Fruit fly (Drosophila melanogaster) whole organism, embryonic: Measurements from ENCODE around the gene Top3beta.

Experiments used
- Abd-B ChIP-seq: fragments of 200-800 bp; sonication (Bioruptor generic); optimal IDR thresholded peaks from 2 replicates; lab custom pipeline; 2018; ENCODE audit warnings: missing biosample characterization, mild to moderate bottlenecking, missing genetic modification characterization, moderate library complexity
- Bdp1 ChIP-seq: fragments of 200-800 bp; sonication (Bioruptor generic); optimal IDR thresholded peaks from 3 replicates; lab custom pipeline; 2016; ENCODE audit warnings: missing biosample characterization, missing genetic modification characterization
- BtbVII ChIP-seq: fragments of 200-800 bp; sonication (Bioruptor generic); optimal IDR thresholded peaks from 3 replicates; lab custom pipeline; 2017; ENCODE audit warnings: missing biosample characterization, mild to moderate bottlenecking, missing genetic modification characterization
- Bteb2 ChIP-seq: fragments of 200-800 bp; sonication (Bioruptor generic); optimal IDR thresholded peaks from 2 replicates; lab custom pipeline; 2016; ENCODE audit warnings: missing biosample characterization, missing genetic modification characterization
- CG10366 ChIP-seq: fragments of 200-800 bp; sonication (Bioruptor generic); IDR thresholded peaks from 2 replicates; pipeline ENCODE4 v1.3.6; 2022; ENCODE audit warnings: missing biosample characterization, missing genetic modification characterization
- CG10431 ChIP-seq: fragments of 200-800 bp; sonication (Bioruptor generic); optimal IDR thresholded peaks from 3 replicates; lab custom pipeline; 2018; ENCODE audit warnings: missing biosample characterization, mild to moderate bottlenecking, missing genetic modification characterization
- CG11504 ChIP-seq: fragments of 200-800 bp; sonication (Bioruptor generic); optimal IDR thresholded peaks from 3 replicates; lab custom pipeline; 2019; ENCODE audit warnings: missing biosample characterization, mild to moderate bottlenecking, missing genetic modification characterization, moderate library complexity
- CG12104 ChIP-seq: fragments of 200-800 bp; sonication (Bioruptor generic); optimal IDR thresholded peaks from 3 replicates; lab custom pipeline; 2016; ENCODE audit warnings: missing biosample characterization, missing genetic modification characterization
- CG16863 ChIP-seq: fragments of 200-800 bp; sonication (Bioruptor generic); optimal IDR thresholded peaks from 3 replicates; lab custom pipeline; 2016; ENCODE audit warnings: missing biosample characterization, missing genetic modification characterization
- CG18262 ChIP-seq: fragments of 200-800 bp; optimal IDR thresholded peaks from 3 replicates; lab custom pipeline; 2019; ENCODE audit warnings: missing biosample characterization, mild to moderate bottlenecking, missing genetic modification characterization, moderate library complexity
- CG1832 ChIP-seq: fragments of 200-800 bp; sonication (Bioruptor generic); optimal IDR thresholded peaks from 2 replicates; lab custom pipeline; 2017; ENCODE audit warnings: missing biosample characterization, mild to moderate bottlenecking, missing genetic modification characterization, inconsistent platforms
- CG2202 ChIP-seq: fragments of 200-800 bp; sonication (Bioruptor generic); optimal IDR thresholded peaks from 2 replicates; lab custom pipeline; 2018; ENCODE audit warnings: missing biosample characterization, mild to moderate bottlenecking, missing genetic modification characterization
- CG2889 ChIP-seq: fragments of 200-800 bp; sonication (Bioruptor generic); IDR thresholded peaks from 3 replicates; pipeline ENCODE4 v1.3.6; 2022; ENCODE audit warnings: missing biosample characterization, missing genetic modification characterization
- CG31441 ChIP-seq: fragments of 200-800 bp; sonication (Bioruptor generic); IDR thresholded peaks from 2 replicates; pipeline ENCODE4 v1.3.6; 2022; ENCODE audit warnings: missing biosample characterization, missing genetic modification characterization
- CG32772 ChIP-seq: fragments of 200-800 bp; sonication (Bioruptor generic); IDR thresholded peaks from 2 replicates; pipeline ENCODE4 v1.3.6; 2022; ENCODE audit warnings: missing biosample characterization, missing genetic modification characterization
- CG3847 ChIP-seq: fragments of 200-800 bp; sonication (Bioruptor generic); IDR thresholded peaks from 2 replicates; pipeline ENCODE4 v1.3.6; 2022; ENCODE audit warnings: missing biosample characterization, missing genetic modification characterization
- CG6272 ChIP-seq: fragments of 200-800 bp; sonication (Bioruptor generic); IDR thresholded peaks from 2 replicates; pipeline ENCODE4 v1.3.6; 2022; ENCODE audit warnings: missing biosample characterization, missing genetic modification characterization
- CG7357 ChIP-seq: fragments of 200-800 bp; sonication (Bioruptor generic); IDR thresholded peaks from 3 replicates; pipeline ENCODE4 v1.3.6; 2022; ENCODE audit warnings: missing biosample characterization, missing genetic modification characterization
- CG7839 ChIP-seq: fragments of 200-800 bp; sonication (Bioruptor generic); optimal IDR thresholded peaks from 3 replicates; lab custom pipeline; 2018; ENCODE audit warnings: missing biosample characterization, mild to moderate bottlenecking, missing genetic modification characterization, moderate library complexity
- CG8388 ChIP-seq: fragments of 200-800 bp; sonication (Bioruptor generic); optimal IDR thresholded peaks from 2 replicates; lab custom pipeline; 2019; ENCODE audit warnings: missing biosample characterization, mild to moderate bottlenecking, missing genetic modification characterization, moderate library complexity
- CG8478 ChIP-seq: fragments of >200 bp; optimal IDR thresholded peaks from 2 replicates; lab custom pipeline; 2018
- Dip2 ChIP-seq: fragments of 200-800 bp; sonication (Bioruptor generic); IDR thresholded peaks from 2 replicates; pipeline ENCODE4 v1.3.6; 2022; ENCODE audit warnings: missing biosample characterization, missing genetic modification characterization
- GATAe ChIP-seq: fragments of 200-800 bp; sonication (Bioruptor generic); conservative IDR thresholded peaks from 2 replicates; pipeline ENCODE4 v1.3.6; 2022; ENCODE audit warnings: missing biosample characterization, missing genetic modification characterization
- HmgZ ChIP-seq: fragments of 200-800 bp; sonication (Bioruptor generic); optimal IDR thresholded peaks from 2 replicates; lab custom pipeline; 2018; ENCODE audit warnings: missing biosample characterization, mild to moderate bottlenecking, missing genetic modification characterization
- Hmr ChIP-seq: fragments of 200-800 bp; sonication (Bioruptor generic); optimal IDR thresholded peaks from 3 replicates; lab custom pipeline; 2017; ENCODE audit warnings: mild to moderate bottlenecking, missing biosample characterization, missing genetic modification reagents, missing genetic modification characterization
- Hr78 ChIP-seq, 2 experiments: fragments of 200-800 bp in 1 of 2; fragments of >200 bp in 1 of 2; sonication (Bioruptor generic) in 1 of 2; optimal IDR thresholded peaks; 2 replicates each; lab custom pipeline; 2017 to 2019; ENCODE audit warnings: missing biosample characterization in 2 of 2, missing genetic modification characterization in 2 of 2, mild to moderate bottlenecking in 1 of 2, moderate library complexity in 1 of 2
- Med ChIP-seq: fragments of 200-800 bp; sonication (Bioruptor generic); peaks from one replicate; lab custom pipeline; 2016; ENCODE audit warnings: missing biosample characterization, missing genetic modification characterization, mild to moderate bottlenecking, inconsistent platforms, moderate library complexity
- NC2β ChIP-seq: fragments of 200-800 bp; sonication (Bioruptor generic); optimal IDR thresholded peaks from 2 replicates; lab custom pipeline; 2016; ENCODE audit warnings: missing biosample characterization, missing genetic modification characterization
- Nf-YA ChIP-seq: fragments of 200-800 bp; sonication (Bioruptor generic); IDR thresholded peaks from 2 replicates; pipeline ENCODE4 v1.3.6; 2022; ENCODE audit warnings: missing biosample characterization, missing genetic modification characterization
- Spps ChIP-seq: fragments of 200-800 bp; sonication (Bioruptor generic); optimal IDR thresholded peaks from 2 replicates; lab custom pipeline; 2018; ENCODE audit warnings: missing biosample characterization, mild to moderate bottlenecking, missing genetic modification characterization
- Trl ChIP-seq, 3 experiments: fragments of >200 bp in 2 of 3; fragments of 200-800 bp in 1 of 3; sonication (Bioruptor generic) in 1 of 3; optimal IDR thresholded peaks; 2 replicates in 1 of 3; 3 replicates in 2 of 3; lab custom pipeline; 2016 to 2017; ENCODE audit warnings: missing biosample characterization in 1 of 3, missing genetic modification characterization in 1 of 3
- al ChIP-seq: fragments of 200-800 bp; sonication (Bioruptor generic); IDR thresholded peaks from 2 replicates; pipeline ENCODE4 v1.3.6; 2022; ENCODE audit warnings: missing biosample characterization, missing genetic modification characterization
- ase ChIP-seq: fragments of 200-800 bp; sonication (Bioruptor generic); IDR thresholded peaks from 3 replicates; pipeline ENCODE4 v1.3.6; 2022; ENCODE audit warnings: missing biosample characterization, missing genetic modification characterization
- bigmax ChIP-seq: fragments of 200-800 bp; sonication (Bioruptor generic); optimal IDR thresholded peaks from 2 replicates; lab custom pipeline; 2018; ENCODE audit warnings: missing biosample characterization, mild to moderate bottlenecking, missing genetic modification characterization
- cg ChIP-seq: fragments of 200-800 bp; sonication (Bioruptor generic); optimal IDR thresholded peaks from 3 replicates; lab custom pipeline; 2019; ENCODE audit warnings: missing biosample characterization, mild to moderate bottlenecking, missing genetic modification characterization, moderate library complexity
- ci ChIP-seq: fragments of 200-800 bp; sonication (Bioruptor generic); IDR thresholded peaks from 3 replicates; pipeline ENCODE4 v1.3.6; 2022; ENCODE audit warnings: missing biosample characterization, missing genetic modification characterization
- crc ChIP-seq: fragments of 200-800 bp; sonication (Bioruptor generic); optimal IDR thresholded peaks from 2 replicates; lab custom pipeline; 2016; ENCODE audit warnings: missing biosample characterization, missing genetic modification characterization
- crol ChIP-seq: fragments of 200-800 bp; sonication (Bioruptor generic); IDR thresholded peaks from 2 replicates; pipeline ENCODE4 v1.3.6; 2022; ENCODE audit warnings: missing biosample characterization, missing genetic modification characterization
- dmrt11E ChIP-seq: fragments of 200-800 bp; sonication (Bioruptor generic); optimal IDR thresholded peaks from 3 replicates; lab custom pipeline; 2018; ENCODE audit warnings: missing biosample characterization, mild to moderate bottlenecking, missing genetic modification characterization, moderate library complexity
- ewg ChIP-seq: fragments of 200-800 bp; sonication (Bioruptor generic); optimal IDR thresholded peaks from 3 replicates; lab custom pipeline; 2017; ENCODE audit warnings: mild to moderate bottlenecking, missing biosample characterization, missing genetic modification reagents, missing genetic modification characterization
- fd102C ChIP-seq: fragments of 200-800 bp; sonication (Bioruptor generic); optimal IDR thresholded peaks from 2 replicates; lab custom pipeline; 2018; ENCODE audit warnings: missing biosample characterization, mild to moderate bottlenecking, missing genetic modification characterization, moderate library complexity
- fd3F ChIP-seq: fragments of 200-800 bp; sonication (Bioruptor generic); optimal IDR thresholded peaks from 2 replicates; lab custom pipeline; 2018; ENCODE audit warnings: missing biosample characterization, mild to moderate bottlenecking, missing genetic modification characterization, moderate library complexity
- gfzf ChIP-seq: fragments of 200-800 bp; sonication (Bioruptor generic); optimal IDR thresholded peaks from 2 replicates; lab custom pipeline; 2016; ENCODE audit warnings: missing biosample characterization, mild to moderate bottlenecking, missing genetic modification characterization, moderate library complexity
- kay ChIP-seq: fragments of 200-800 bp; sonication (Bioruptor generic); optimal IDR thresholded peaks from 2 replicates; lab custom pipeline; 2016; ENCODE audit warnings: missing biosample characterization, missing genetic modification characterization
- nmo ChIP-seq: fragments of 200-800 bp; sonication (Bioruptor generic); optimal IDR thresholded peaks from 2 replicates; lab custom pipeline; 2018; ENCODE audit warnings: missing biosample characterization, mild to moderate bottlenecking, missing genetic modification characterization, moderate library complexity
- pfk ChIP-seq: fragments of 200-800 bp; sonication (Bioruptor generic); optimal IDR thresholded peaks from 2 replicates; lab custom pipeline; 2018; ENCODE audit warnings: missing biosample characterization, mild to moderate bottlenecking, missing genetic modification characterization, moderate library complexity
- pho ChIP-seq: fragments of 200-800 bp; sonication (Bioruptor generic); optimal IDR thresholded peaks from 2 replicates; lab custom pipeline; 2016; ENCODE audit warnings: missing biosample characterization, missing genetic modification characterization
- sisA ChIP-seq: fragments of 200-800 bp; sonication (Bioruptor generic); IDR thresholded peaks from 2 replicates; pipeline ENCODE4 v1.3.6; 2022; ENCODE audit warnings: missing biosample characterization, missing genetic modification characterization
- sqz ChIP-seq: fragments of 200-800 bp; sonication (Bioruptor generic); optimal IDR thresholded peaks from 3 replicates; lab custom pipeline; 2018; ENCODE audit warnings: missing biosample characterization, mild to moderate bottlenecking, missing genetic modification characterization
- trem ChIP-seq: fragments of 200-800 bp; optimal IDR thresholded peaks from 3 replicates; lab custom pipeline; 2019; ENCODE audit warnings: missing biosample characterization, mild to moderate bottlenecking, missing genetic modification characterization, moderate library complexity
- ttk ChIP-seq: fragments of 200-800 bp; sonication (Bioruptor generic); IDR thresholded peaks from 2 replicates; pipeline ENCODE4 v2.1.2; 2022; ENCODE audit warnings: missing biosample characterization, missing genetic modification characterization
- unpg ChIP-seq: fragments of 200-800 bp; sonication (Bioruptor generic); optimal IDR thresholded peaks from 3 replicates; lab custom pipeline; 2018; ENCODE audit warnings: missing biosample characterization, mild to moderate bottlenecking, missing genetic modification characterization, moderate library complexity

Gene Top3beta

dm6 chrX:6266092-6266491, 21.7 kb downstream of the Top3beta start:
- TF ChIP-seq Spps (no peak), CG16863 (no peak), pfk (GFP tag; lab: Kevin White, UChicago) (peak; percentile 85), CG12104 (no peak), cg (GFP tag; lab: Kevin White, UChicago) (peak; percentile 39), GATAe (GFP tag; lab: Robert Waterston, UW) (no peak), fd102C (GFP tag; lab: Kevin White, UChicago) (no peak), Abd-B (GFP tag; lab: Kevin White, UChicago) (no peak), CG1832 (GFP tag; lab: Kevin White, UChicago) (no peak), ttk (GFP tag; lab: Robert Waterston, UW) (no peak), CG6272 (GFP tag; lab: Robert Waterston, UW) (no peak), fd3F (GFP tag; lab: Kevin White, UChicago) (no peak), CG3847 (GFP tag; lab: Robert Waterston, UW) (no peak), BtbVII (GFP tag; lab: Kevin White, UChicago) (no peak), crol (GFP tag; lab: Robert Waterston, UW) (peak; percentile 76), Trl (optimal IDR thresholded peaks at IDR 0.05; lab: Kevin White, UChicago) (peak; percentile 30 to 58), Trl (GFP tag; optimal IDR thresholded peaks at IDR 0.05; lab: Kevin White, UChicago) (no peak), Med (GFP tag; lab: Kevin White, UChicago) (no peak), dmrt11E (no peak), kay (GFP tag; lab: Kevin White, UChicago) (no peak), CG18262 (tag; lab: Kevin White, UChicago) (no peak), ci (0 out of 3 replicates have a peak, but pooled peaks have one; percentile 20), pho (GFP tag; lab: Kevin White, UChicago) (no peak), CG2889 (no peak), Bdp1 (GFP tag; lab: Kevin White, UChicago) (no peak), CG31441 (no peak), CG11504 (peak; percentile 29), sisA (GFP tag; lab: Robert Waterston, UW) (no peak), unpg (GFP tag; lab: Kevin White, UChicago) (no peak), Bteb2 (GFP tag; lab: Kevin White, UChicago) (no peak), CG32772 (no peak), gfzf (no peak), CG7839 (tag; lab: Kevin White, UChicago) (no peak), ase (no peak), bigmax (GFP tag; lab: Kevin White, UChicago) (peak; percentile 87), CG8478 (lab: Kevin White, UChicago) (no peak), ewg (GFP tag; lab: Kevin White, UChicago) (no peak), Dip2 (GFP tag; lab: Robert Waterston, UW) (no peak), HmgZ (tag; lab: Kevin White, UChicago) (no peak), CG7357 (GFP tag; lab: Robert Waterston, UW) (no peak), CG2202 (tag; lab: Kevin White, UChicago) (no peak), CG10366 (GFP tag; lab: Robert Waterston, UW) (no peak), CG8388 (GFP tag; lab: Kevin White, UChicago) (no peak), Hmr (GFP tag; lab: Kevin White, UChicago) (no peak), crc (GFP tag; lab: Kevin White, UChicago) (no peak), Hr78 (GFP tag; optimal IDR thresholded peaks at IDR 0.05; lab: Kevin White, UChicago) (no peak), sqz (no peak), nmo (no peak), Nf-YA (GFP tag; lab: Robert Waterston, UW) (no peak), trem (no peak), al (no peak), NC2β (no peak), CG10431 (GFP tag; lab: Kevin White, UChicago) (peak; percentile 91)
